Fruit fly (Drosophila melanogaster): Measurements from ENCODE around the gene sov.

sov gene

dm6 chrX:6793390-6793789 is 37.3 kb downstream of the sov start (continued):
- peak; percentile 44 for TF ChIP-seq CG15011 (GFP tag; optimal IDR thresholded peaks at IDR 0.05)
- TF ChIP-seq tna (GFP tag; IDR thresholded peaks at IDR 0.05; ENCODE audit: partially characterized antibody) = no peak
- TF ChIP-seq CG1832 (GFP tag; optimal IDR thresholded peaks at IDR 0.05) = no peak
- TF ChIP-seq Stat92E (GFP tag; optimal IDR thresholded peaks at IDR 0.05) = no peak
- peak; percentile 56 for TF ChIP-seq oc (tag; optimal IDR thresholded peaks at IDR 0.05)
- peak; percentile 70 for TF ChIP-seq CG3847 (GFP tag; IDR thresholded peaks at IDR 0.05)
- 0 out of 2 replicates have a peak, but pooled peaks have one; percentile 24 for TF ChIP-seq CG8765 (GFP tag; IDR thresholded peaks at IDR 0.05)
- TF ChIP-seq Lim3 (GFP tag; IDR thresholded peaks at IDR 0.05) = peak; percentile 47; the same call in 1 of the 2 replicates
- peak; percentile 31; the same call in 1 of the 2 replicates for TF ChIP-seq dati (GFP tag; IDR thresholded peaks at IDR 0.05)
- peak; percentile 91 for TF ChIP-seq slbo (GFP tag; IDR thresholded peaks at IDR 0.05)
- TF ChIP-seq ssp (GFP tag; IDR thresholded peaks at IDR 0.05) = peak; percentile 58
- no peak for TF ChIP-seq CG42726 (GFP tag; IDR thresholded peaks at IDR 0.05; ENCODE audit: partially characterized antibody)
- peak; percentile 55 for TF ChIP-seq pum (GFP tag; optimal IDR thresholded peaks at IDR 0.05)
- peak; percentile 43; the same call in 1 of the 3 replicates for TF ChIP-seq CG7357 (GFP tag; IDR thresholded peaks at IDR 0.05)
- TF ChIP-seq H15 (GFP tag; IDR thresholded peaks at IDR 0.05) = peak; percentile 63
- TF ChIP-seq CG8924 (tag; optimal IDR thresholded peaks at IDR 0.05) = peak; percentile 14
- peak; percentile 3 for TF ChIP-seq CG18476 (GFP tag; optimal IDR thresholded peaks at IDR 0.05)
- TF ChIP-seq hbn (GFP tag; IDR thresholded peaks at IDR 0.05; ENCODE audit: partially characterized antibody) = no peak
- TF ChIP-seq abd-A (tag; optimal IDR thresholded peaks at IDR 0.05) = no peak
- TF ChIP-seq knrl (GFP tag; IDR thresholded peaks at IDR 0.05; ENCODE audit: partially characterized antibody) = no peak
- TF ChIP-seq CG18619 (GFP tag; optimal IDR thresholded peaks at IDR 0.05) = peak; percentile 64
- no peak for TF ChIP-seq Nf-YC (tag; optimal IDR thresholded peaks at IDR 0.05)
- TF ChIP-seq amos (GFP tag; IDR thresholded peaks at IDR 0.05; ENCODE audit: partially characterized antibody) = no peak
- TF ChIP-seq ATbp (GFP tag; optimal IDR thresholded peaks at IDR 0.05) = peak; percentile 62
- TF ChIP-seq Dll (GFP tag; IDR thresholded peaks at IDR 0.05; ENCODE audit: partially characterized antibody) = no peak
- peak; percentile 68 for TF ChIP-seq CG12744 (GFP tag; optimal IDR thresholded peaks at IDR 0.05)
- TF ChIP-seq Bgb (GFP tag; IDR thresholded peaks at IDR 0.05; ENCODE audit: partially characterized antibody) = no peak
- no peak for TF ChIP-seq Dfd (GFP tag; optimal IDR thresholded peaks at IDR 0.05)
- TF ChIP-seq nau (GFP tag; optimal IDR thresholded peaks at IDR 0.05) = no peak
- peak; percentile 43 for TF ChIP-seq cato (GFP tag; optimal IDR thresholded peaks at IDR 0.05; ENCODE audit: borderline replicate concordance)
- TF ChIP-seq sr (GFP tag; IDR thresholded peaks at IDR 0.05) = 0 out of 3 replicates have a peak, but pooled peaks have one; percentile 33
- TF ChIP-seq zfh1 (GFP tag; IDR thresholded peaks at IDR 0.05) = peak; percentile 78
- TF ChIP-seq CG14710 (tag; optimal IDR thresholded peaks at IDR 0.05) = no peak
- peak; percentile 24 for TF ChIP-seq dm (GFP tag; optimal IDR thresholded peaks at IDR 0.05)
- TF ChIP-seq MBD-R2 (GFP tag; IDR thresholded peaks at IDR 0.05) = peak; percentile 52; the same call in 1 of the 2 replicates
- no peak for TF ChIP-seq CG12299 (tag; optimal IDR thresholded peaks at IDR 0.05)
- TF ChIP-seq Atf-2 (GFP tag; optimal IDR thresholded peaks at IDR 0.05) = peak; percentile 40
- peak; percentile 36 for TF ChIP-seq Sry-δ (GFP tag; optimal IDR thresholded peaks at IDR 0.05)
- TF ChIP-seq CG18011 (GFP tag; optimal IDR thresholded peaks at IDR 0.05) = peak; percentile 22
- TF ChIP-seq psq (GFP tag; optimal IDR thresholded peaks at IDR 0.05) = peak; percentile 0
- TF ChIP-seq br (optimal IDR thresholded peaks at IDR 0.05) = no peak
- TF ChIP-seq CG11247 (GFP tag; IDR thresholded peaks at IDR 0.05) = peak; percentile 56
- TF ChIP-seq Ptx1 (GFP tag; IDR thresholded peaks at IDR 0.05) = peak; percentile 82
- TF ChIP-seq fru (optimal IDR thresholded peaks at IDR 0.05) = no peak
- TF ChIP-seq prd (optimal IDR thresholded peaks at IDR 0.05) = no peak
- TF ChIP-seq prd (GFP tag; IDR thresholded peaks at IDR 0.05) = peak; percentile 82
- no peak for TF ChIP-seq CG8290 (GFP tag; optimal IDR thresholded peaks at IDR 0.05)
- peak in 1 of 2 experiments; percentile 92 for TF ChIP-seq CG8290 (tag; optimal IDR thresholded peaks at IDR 0.05)
- 0 out of 2 replicates have a peak, but pooled peaks have one; percentile 30 for TF ChIP-seq bowl (GFP tag; IDR thresholded peaks at IDR 0.05)
- TF ChIP-seq gcm2 (GFP tag; optimal IDR thresholded peaks at IDR 0.05) = no peak
- no peak for TF ChIP-seq dan (GFP tag; IDR thresholded peaks at IDR 0.05)
- TF ChIP-seq CG11085 (GFP tag; IDR thresholded peaks at IDR 0.05) = peak; percentile 70
